Fruit fly (Drosophila melanogaster): ENCODE measurements around the gene CG44532.

Gene CG44532

dm6 chrX:9201866-9202681, 40.2 kb downstream of the CG44532 start (continued):
- no peak for TF ChIP-seq pita (GFP tag; optimal IDR thresholded peaks at IDR 0.05)
- peak; percentile 56; the same call in 1 of the 2 replicates for TF ChIP-seq dimm (GFP tag; IDR thresholded peaks at IDR 0.05)
- no peak for TF ChIP-seq gt (GFP tag; IDR thresholded peaks at IDR 0.05)
- no peak for TF ChIP-seq stwl (tag; optimal IDR thresholded peaks at IDR 0.05)
- peak; percentile 81 for TF ChIP-seq CG9817 (tag; optimal IDR thresholded peaks at IDR 0.05)
- TF ChIP-seq wek (GFP tag; optimal IDR thresholded peaks at IDR 0.05), result no peak
- TF ChIP-seq Dad (GFP tag; optimal IDR thresholded peaks at IDR 0.05), result no peak
- TF ChIP-seq Gsc (GFP tag; IDR thresholded peaks at IDR 0.05), result no peak
- peak; percentile 66 for TF ChIP-seq CG13424 (tag; optimal IDR thresholded peaks at IDR 0.05)
- peak; percentile 57; the same call in 1 of the 2 replicates for TF ChIP-seq GATAe (GFP tag; conservative IDR thresholded peaks at IDR 0.05)
- no peak for TF ChIP-seq CG6791 (GFP tag; IDR thresholded peaks at IDR 0.05; ENCODE audit: partially characterized antibody)
- TF ChIP-seq Ssrp (tag; optimal IDR thresholded peaks at IDR 0.05), result no peak
- TF ChIP-seq jing (GFP tag; optimal IDR thresholded peaks at IDR 0.05), result peak; percentile 2
- no peak for TF ChIP-seq sna (GFP tag; IDR thresholded peaks at IDR 0.05; ENCODE audit: partially characterized antibody)
- TF ChIP-seq CG10209 (GFP tag; optimal IDR thresholded peaks at IDR 0.05), result peak; percentile 74
- peak; percentile 40 for TF ChIP-seq zfh2 (GFP tag; optimal IDR thresholded peaks at IDR 0.05)
- TF ChIP-seq gro (GFP tag; optimal IDR thresholded peaks at IDR 0.05), result no peak
- peak; percentile 54 for TF ChIP-seq sug (tag; optimal IDR thresholded peaks at IDR 0.05)
- TF ChIP-seq Bgb (GFP tag; IDR thresholded peaks at IDR 0.05; ENCODE audit: partially characterized antibody), result no peak
- no peak for TF ChIP-seq run (tag; optimal IDR thresholded peaks at IDR 0.05)
- peak; percentile 78 for TF ChIP-seq CG6765 (GFP tag; optimal IDR thresholded peaks at IDR 0.05)
- TF ChIP-seq CG6854 (GFP tag; optimal IDR thresholded peaks at IDR 0.05), result peak; percentile 59
- TF ChIP-seq CG7963 (GFP tag; IDR thresholded peaks at IDR 0.05; ENCODE audit: partially characterized antibody), result no peak
- TF ChIP-seq CG11093 (GFP tag; IDR thresholded peaks at IDR 0.05), result peak; percentile 62; the same call in 1 of the 3 replicates
- TF ChIP-seq Sin3A (optimal IDR thresholded peaks at IDR 0.05), result no peak
- no peak for TF ChIP-seq crc (GFP tag; optimal IDR thresholded peaks at IDR 0.05)
- TF ChIP-seq crol (GFP tag; IDR thresholded peaks at IDR 0.05), result peak; percentile 81
- no peak for TF ChIP-seq Ets65A (GFP tag)
- no peak for TF ChIP-seq prd (optimal IDR thresholded peaks at IDR 0.05)
- peak; percentile 83 for TF ChIP-seq prd (GFP tag; IDR thresholded peaks at IDR 0.05)
- TF ChIP-seq Doc2 (GFP tag; IDR thresholded peaks at IDR 0.05), result peak; percentile 40; the same call in 1 of the 2 replicates
- TF ChIP-seq CG10274 (GFP tag; optimal IDR thresholded peaks at IDR 0.05), result peak; percentile 67
- peak; percentile 51 for TF ChIP-seq Blimp-1 (GFP tag; optimal IDR thresholded peaks at IDR 0.05)
- peak; percentile 60 for TF ChIP-seq CG17359 (tag; optimal IDR thresholded peaks at IDR 0.05)
- TF ChIP-seq CG14710 (tag; optimal IDR thresholded peaks at IDR 0.05), result peak; percentile 38
- no peak for TF ChIP-seq tup (GFP tag; optimal IDR thresholded peaks at IDR 0.05)
- TF ChIP-seq luna (GFP tag; optimal IDR thresholded peaks at IDR 0.05), result peak; percentile 16
- peak; percentile 65; the same call in 1 of the 2 replicates for TF ChIP-seq MBD-R2 (GFP tag; IDR thresholded peaks at IDR 0.05)
- no peak for TF ChIP-seq CG1024 (GFP tag; IDR thresholded peaks at IDR 0.05)
- TF ChIP-seq Hr78 (GFP tag; optimal IDR thresholded peaks at IDR 0.05), result no peak
- TF ChIP-seq dm (GFP tag; optimal IDR thresholded peaks at IDR 0.05), result no peak
- peak; percentile 61; the same call in 1 of the 3 replicates for TF ChIP-seq ci (GFP tag; IDR thresholded peaks at IDR 0.05)
- no peak for TF ChIP-seq tll (GFP tag; optimal IDR thresholded peaks at IDR 0.05)
- no peak for TF ChIP-seq mld (GFP tag; IDR thresholded peaks at IDR 0.05; ENCODE audit: partially characterized antibody)
- TF ChIP-seq CG2120 (GFP tag; optimal IDR thresholded peaks at IDR 0.05), result peak; percentile 87
- no peak for TF ChIP-seq Atf3 (GFP tag; optimal IDR thresholded peaks at IDR 0.05)
- peak; percentile 19 for TF ChIP-seq CG12219 (GFP tag; optimal IDR thresholded peaks at IDR 0.05)
- no peak for TF ChIP-seq ato (GFP tag; IDR thresholded peaks at IDR 0.05; ENCODE audit: partially characterized antibody)
